Fruit fly (Drosophila melanogaster): ENCODE measurements around the gene CkIIalpha-i1.

Gene CkIIalpha-i1

dm6 chr3L:15787406-15787805, 29.4 kb upstream of the CkIIalpha-i1 start (continued):
- TF ChIP-seq CG8359 (GFP tag; optimal IDR thresholded peaks at IDR 0.05; ENCODE audit: borderline replicate concordance) (no peak), CG14014 (GFP tag; IDR thresholded peaks at IDR 0.05) (0 out of 2 replicates have a peak, but pooled peaks have one; percentile 20), TFAM (GFP tag; optimal IDR thresholded peaks at IDR 0.05) (no peak), NK7.1 (GFP tag; optimal IDR thresholded peaks at IDR 0.05) (no peak), fru (optimal IDR thresholded peaks at IDR 0.05) (no peak), jing (GFP tag; optimal IDR thresholded peaks at IDR 0.05) (no peak), Bgb (GFP tag; IDR thresholded peaks at IDR 0.05; ENCODE audit: partially characterized antibody) (no peak), CG15514 (GFP tag; optimal IDR thresholded peaks at IDR 0.05) (no peak), rib (GFP tag; IDR thresholded peaks at IDR 0.05) (no peak), CG34422 (GFP tag; IDR thresholded peaks at IDR 0.05) (0 out of 3 replicates have a peak, but pooled peaks have one; percentile 36), ewg (GFP tag; optimal IDR thresholded peaks at IDR 0.05) (no peak), lilli (GFP tag; optimal IDR thresholded peaks at IDR 0.05) (no peak), CG11085 (GFP tag; IDR thresholded peaks at IDR 0.05) (no peak), MTF-1 (GFP tag; optimal IDR thresholded peaks at IDR 0.05; ENCODE audit: borderline replicate concordance) (no peak), sima (GFP tag; optimal IDR thresholded peaks at IDR 0.05) (no peak), esg (GFP tag; conservative IDR thresholded peaks at IDR 0.05) (0 out of 2 replicates have a peak, but pooled peaks have one; percentile 14), CTCF (GFP tag; optimal IDR thresholded peaks at IDR 0.05) (no peak), Xrp1 (GFP tag; IDR thresholded peaks at IDR 0.05) (peak; percentile 87), HHEX (GFP tag; optimal IDR thresholded peaks at IDR 0.05) (no peak), Hr3 (GFP tag; optimal IDR thresholded peaks at IDR 0.05) (peak; percentile 46), corto (GFP tag; optimal IDR thresholded peaks at IDR 0.05) (no peak), CG1233 (GFP tag; optimal IDR thresholded peaks at IDR 0.05) (peak; percentile 48), mam (GFP tag; optimal IDR thresholded peaks at IDR 0.05) (no peak), lbe (GFP tag; optimal IDR thresholded peaks at IDR 0.05) (no peak), CG1832 (GFP tag; optimal IDR thresholded peaks at IDR 0.05) (no peak), NC2α (GFP tag; optimal IDR thresholded peaks at IDR 0.05) (no peak), Eip74EF (GFP tag; optimal IDR thresholded peaks at IDR 0.05) (peak in 1 of 2 experiments; percentile 38), z (GFP tag; IDR thresholded peaks at IDR 0.05) (no peak), nerfin-1 (tag; optimal IDR thresholded peaks at IDR 0.05) (peak; percentile 59), aop (GFP tag; IDR thresholded peaks at IDR 0.05) (no peak), ci (GFP tag; IDR thresholded peaks at IDR 0.05) (no peak), CG14667 (GFP tag; IDR thresholded peaks at IDR 0.05) (peak; percentile 26; the same call in 1 of the 2 replicates), CG5245 (GFP tag; optimal IDR thresholded peaks at IDR 0.05) (peak; percentile 26), cad (GFP tag; optimal IDR thresholded peaks at IDR 0.05) (no peak), Fer1 (GFP tag; optimal IDR thresholded peaks at IDR 0.05) (peak; percentile 46), CG6813 (GFP tag; optimal IDR thresholded peaks at IDR 0.05) (peak; percentile 33), btn (GFP tag; optimal IDR thresholded peaks at IDR 0.05) (no peak), sug (tag; optimal IDR thresholded peaks at IDR 0.05) (no peak), CG11456 (GFP tag; IDR thresholded peaks at IDR 0.05) (no peak), Xbp1 (GFP tag; optimal IDR thresholded peaks at IDR 0.05) (peak; percentile 41), klu (GFP tag; IDR thresholded peaks at IDR 0.05) (no peak), gcm (GFP tag; optimal IDR thresholded peaks at IDR 0.05) (peak; percentile 65), sisA (GFP tag; IDR thresholded peaks at IDR 0.05) (peak; percentile 21; the same call in 1 of the 2 replicates), CG12942 (GFP tag; optimal IDR thresholded peaks at IDR 0.05) (no peak), maf-S (GFP tag; optimal IDR thresholded peaks at IDR 0.05) (no peak), CG10654 (GFP tag; optimal IDR thresholded peaks at IDR 0.05) (no peak), CG2712 (tag; optimal IDR thresholded peaks at IDR 0.05) (peak; percentile 88), sc (optimal IDR thresholded peaks at IDR 0.05) (no peak), sc (GFP tag; optimal IDR thresholded peaks at IDR 0.05) (peak; percentile 26), CG17359 (tag; optimal IDR thresholded peaks at IDR 0.05) (peak; percentile 59), Dek (tag; optimal IDR thresholded peaks at IDR 0.05) (no peak), CG6175 (GFP tag; IDR thresholded peaks at IDR 0.05) (no peak)
